In the genomic region with DNA sequence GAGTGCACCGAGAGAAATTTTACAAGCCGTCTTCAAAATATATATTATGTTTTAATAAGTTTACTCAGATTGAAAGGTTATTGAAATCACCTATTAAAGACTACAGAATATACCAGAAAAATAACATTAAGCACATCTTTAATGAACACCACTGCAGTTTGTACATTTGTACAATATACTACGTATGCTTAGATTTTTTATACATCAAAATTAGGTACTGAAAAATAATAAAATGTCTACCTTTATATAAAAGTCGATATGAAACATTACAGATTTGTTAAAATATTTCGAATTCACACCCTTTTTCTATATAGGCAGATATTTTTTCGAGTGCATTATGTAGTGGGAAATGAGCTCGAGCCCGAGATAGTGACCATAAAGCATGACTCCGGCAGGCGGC, we compare ENCODE assay signal across 4 fruit fly cellular contexts.
TF ChIP-seq lines count a peak whose summit lies in the region.

No protein-coding gene starts in this region.

- TF ChIP-seq CTCF in whole organism, embryonic (GFP tag; optimal IDR thresholded peaks at IDR 0.05; lab: Kevin White, UChicago), result no peak

TF ChIP-seq in whole organism, embryonic, 481 proteins besides CTCF, POLR2A, EP300 and RAD21 (continues in another document):
- TF ChIP-seq CG10543 (GFP tag; optimal IDR thresholded peaks at IDR 0.05; lab: Kevin White, UChicago) (no peak), MBD-R2 (GFP tag; IDR thresholded peaks at IDR 0.05; lab: Robert Waterston, UW) (no peak), sens (GFP tag; lab: Kevin White, UChicago) (peak; percentile 49), CG4404 (GFP tag; IDR thresholded peaks at IDR 0.05; lab: Robert Waterston, UW) (0 out of 2 replicates have a peak, but pooled peaks have one; percentile 21), CG15696 (tag; optimal IDR thresholded peaks at IDR 0.05; lab: Kevin White, UChicago) (peak; percentile 50), CG17361 (GFP tag; IDR thresholded peaks at IDR 0.05; lab: Robert Waterston, UW) (peak; percentile 15; the same call in 1 of the 3 replicates), knrl (GFP tag; IDR thresholded peaks at IDR 0.05; lab: Robert Waterston, UW; ENCODE audit: partially characterized antibody) (no peak), lola (GFP tag; optimal IDR thresholded peaks at IDR 0.05; lab: Kevin White, UChicago) (peak in 1 of 3 experiments; percentile 35), Pdp1 (GFP tag; optimal IDR thresholded peaks at IDR 0.05; lab: Kevin White, UChicago) (no peak), zf30C (GFP tag; optimal IDR thresholded peaks at IDR 0.05; lab: Kevin White, UChicago) (peak; percentile 37), ara (GFP tag; IDR thresholded peaks at IDR 0.05; lab: Robert Waterston, UW) (no peak), sima (GFP tag; optimal IDR thresholded peaks at IDR 0.05; lab: Kevin White, UChicago) (no peak), CG10979 (tag; optimal IDR thresholded peaks at IDR 0.05; lab: Kevin White, UChicago) (peak; percentile 9), lilli (GFP tag; optimal IDR thresholded peaks at IDR 0.05; lab: Kevin White, UChicago) (no peak), CG18262 (tag; optimal IDR thresholded peaks at IDR 0.05; lab: Kevin White, UChicago) (peak; percentile 38), gcm2 (GFP tag; optimal IDR thresholded peaks at IDR 0.05; lab: Kevin White, UChicago) (no peak), gsb (GFP tag; IDR thresholded peaks at IDR 0.05; lab: Robert Waterston, UW) (no peak), CG14710 (tag; optimal IDR thresholded peaks at IDR 0.05; lab: Kevin White, UChicago) (peak; percentile 18), dmrt11E (tag; optimal IDR thresholded peaks at IDR 0.05; lab: Kevin White, UChicago) (peak; percentile 55), gem (tag; optimal IDR thresholded peaks at IDR 0.05; lab: Kevin White, UChicago) (peak; percentile 31), CG2712 (tag; optimal IDR thresholded peaks at IDR 0.05; lab: Kevin White, UChicago) (peak; percentile 20)

TF ChIP-seq in whole organism, prepupa, 60 proteins besides CTCF, POLR2A, EP300 and RAD21 (continues in another document):
- TF ChIP-seq Eip75B (GFP tag; optimal IDR thresholded peaks at IDR 0.05; lab: Kevin White, UChicago) (peak; percentile 45), OdsH (GFP tag; optimal IDR thresholded peaks at IDR 0.05; lab: Kevin White, UChicago) (peak; percentile 42), CG16779 (tag; optimal IDR thresholded peaks at IDR 0.05; lab: Kevin White, UChicago) (no peak), fd59A (GFP tag; optimal IDR thresholded peaks at IDR 0.05; lab: Kevin White, UChicago) (peak; percentile 70), CG8632 (GFP tag; optimal IDR thresholded peaks at IDR 0.05; lab: Kevin White, UChicago) (peak; percentile 62), CG9139 (GFP tag; optimal IDR thresholded peaks at IDR 0.05; lab: Kevin White, UChicago) (peak; percentile 46), pdm3 (GFP tag; optimal IDR thresholded peaks at IDR 0.05; lab: Kevin White, UChicago) (peak; percentile 18), CG34406 (GFP tag; optimal IDR thresholded peaks at IDR 0.05; lab: Kevin White, UChicago) (peak; percentile 70), Sox14 (GFP tag; optimal IDR thresholded peaks at IDR 0.05; lab: Kevin White, UChicago) (peak; percentile 28), lz (GFP tag; optimal IDR thresholded peaks at IDR 0.05; lab: Kevin White, UChicago) (peak; percentile 47), CG6276 (GFP tag; optimal IDR thresholded peaks at IDR 0.05; lab: Kevin White, UChicago) (no peak), Sox102F (GFP tag; optimal IDR thresholded peaks at IDR 0.05; lab: Kevin White, UChicago) (peak; percentile 40), CG11294 (GFP tag; IDR thresholded peaks at IDR 0.05; lab: Robert Waterston, UW) (no peak), ss (GFP tag; optimal IDR thresholded peaks at IDR 0.05; lab: Kevin White, UChicago) (peak; percentile 70 to 79), achi (GFP tag; optimal IDR thresholded peaks at IDR 0.05; lab: Kevin White, UChicago) (peak; percentile 39), fkh (GFP tag; optimal IDR thresholded peaks at IDR 0.05; lab: Kevin White, UChicago) (no peak), CG6792 (GFP tag; optimal IDR thresholded peaks at IDR 0.05; lab: Kevin White, UChicago) (peak; percentile 18), CG4318 (GFP tag; optimal IDR thresholded peaks at IDR 0.05; lab: Kevin White, UChicago) (peak; percentile 25), CG10631 (GFP tag; optimal IDR thresholded peaks at IDR 0.05; lab: Kevin White, UChicago) (peak; percentile 49), Eip93F (GFP tag; optimal IDR thresholded peaks at IDR 0.05; lab: Kevin White, UChicago) (no peak), CG11902 (GFP tag; optimal IDR thresholded peaks at IDR 0.05; lab: Kevin White, UChicago) (peak; percentile 22), CG6808 (GFP tag; optimal IDR thresholded peaks at IDR 0.05; lab: Kevin White, UChicago) (peak; percentile 82)

TF ChIP-seq in whole organism, pupa, 21 proteins besides CTCF, POLR2A, EP300 and RAD21:
- TF ChIP-seq EcR (GFP tag; optimal IDR thresholded peaks at IDR 0.05; lab: Kevin White, UChicago), result no peak
- peak; percentile 71 for TF ChIP-seq CG15710 (tag; optimal IDR thresholded peaks at IDR 0.05; lab: Kevin White, UChicago)
- TF ChIP-seq Pif1B (GFP tag; optimal IDR thresholded peaks at IDR 0.05; lab: Kevin White, UChicago), result peak; percentile 21
- TF ChIP-seq Ets98B (GFP tag; IDR thresholded peaks at IDR 0.05; lab: Robert Waterston, UW), result no peak
- no peak for TF ChIP-seq CG32121 (GFP tag; IDR thresholded peaks at IDR 0.05; lab: Robert Waterston, UW)
- TF ChIP-seq CG34367 (tag; optimal IDR thresholded peaks at IDR 0.05; lab: Kevin White, UChicago), result peak; percentile 57
- no peak for TF ChIP-seq CG4496 (GFP tag; IDR thresholded peaks at IDR 0.05; lab: Robert Waterston, UW)
- TF ChIP-seq D1 (tag; optimal IDR thresholded peaks at IDR 0.05; lab: Kevin White, UChicago), result peak; percentile 62
- TF ChIP-seq fd96Ca (GFP tag; IDR thresholded peaks at IDR 0.05; lab: Robert Waterston, UW), result no peak
- TF ChIP-seq rn (GFP tag; IDR thresholded peaks at IDR 0.05; lab: Robert Waterston, UW), result no peak
- TF ChIP-seq Pif1A (GFP tag; optimal IDR thresholded peaks at IDR 0.05; lab: Kevin White, UChicago), result peak; percentile 16
- peak; percentile 7 for TF ChIP-seq gl (tag; optimal IDR thresholded peaks at IDR 0.05; lab: Kevin White, UChicago)
- peak; percentile 24 for TF ChIP-seq CG8301 (tag; optimal IDR thresholded peaks at IDR 0.05; lab: Kevin White, UChicago)
- peak; percentile 89 for TF ChIP-seq CG8159 (tag; optimal IDR thresholded peaks at IDR 0.05; lab: Kevin White, UChicago)
- TF ChIP-seq CG13204 (GFP tag; optimal IDR thresholded peaks at IDR 0.05; lab: Kevin White, UChicago), result peak; percentile 1
- TF ChIP-seq Snoo (tag; optimal IDR thresholded peaks at IDR 0.05; lab: Kevin White, UChicago), result peak; percentile 43
- TF ChIP-seq CG10348 (GFP tag; IDR thresholded peaks at IDR 0.05; lab: Robert Waterston, UW), result no peak
- peak; percentile 76 for TF ChIP-seq CG9948 (tag; optimal IDR thresholded peaks at IDR 0.05; lab: Kevin White, UChicago)
- TF ChIP-seq CG12605 (GFP tag; IDR thresholded peaks at IDR 0.05; lab: Robert Waterston, UW), result no peak
- TF ChIP-seq CG14655 (GFP tag; optimal IDR thresholded peaks at IDR 0.05; lab: Kevin White, UChicago), result peak; percentile 38
- TF ChIP-seq CG17806 (tag; optimal IDR thresholded peaks at IDR 0.05; lab: Kevin White, UChicago), result peak; percentile 77

TF ChIP-seq in whole organism, wandering third instar larva, 38 proteins besides CTCF, POLR2A, EP300 and RAD21 (continues in another document):
- TF ChIP-seq Vsx2 (GFP tag; optimal IDR thresholded peaks at IDR 0.05; lab: Kevin White, UChicago; ENCODE audit: partially characterized antibody) (no peak), CG9705 (GFP tag; optimal IDR thresholded peaks at IDR 0.05; lab: Kevin White, UChicago) (no peak), psq (GFP tag; optimal IDR thresholded peaks at IDR 0.05; lab: Kevin White, UChicago) (peak; percentile 41), rgr (GFP tag; optimal IDR thresholded peaks at IDR 0.05; lab: Kevin White, UChicago) (peak; percentile 5), Sp1 (GFP tag; optimal IDR thresholded peaks at IDR 0.05; lab: Kevin White, UChicago) (peak; percentile 67), N (GFP tag; optimal IDR thresholded peaks at IDR 0.05; lab: Kevin White, UChicago) (no peak), CrebA (GFP tag; optimal IDR thresholded peaks at IDR 0.05; lab: Kevin White, UChicago; ENCODE audit: borderline replicate concordance) (no peak), brk (GFP tag; optimal IDR thresholded peaks at IDR 0.05; lab: Kevin White, UChicago) (no peak), GATAd (GFP tag; optimal IDR thresholded peaks at IDR 0.05; lab: Kevin White, UChicago) (no peak), lola (GFP tag; optimal IDR thresholded peaks at IDR 0.05; lab: Kevin White, UChicago) (no peak), Rel (GFP tag; optimal IDR thresholded peaks at IDR 0.05; lab: Kevin White, UChicago) (no peak), Rel (tag; optimal IDR thresholded peaks at IDR 0.05; lab: Kevin White, UChicago) (no peak), foxo (GFP tag; optimal IDR thresholded peaks at IDR 0.05; lab: Kevin White, UChicago) (peak in 1 of 2 experiments; percentile 57), Abd-B (GFP tag; optimal IDR thresholded peaks at IDR 0.05; lab: Kevin White, UChicago) (no peak), OdsH (GFP tag; optimal IDR thresholded peaks at IDR 0.05; lab: Kevin White, UChicago) (peak; percentile 18), HLH106 (tag; optimal IDR thresholded peaks at IDR 0.05; lab: Kevin White, UChicago) (peak; percentile 72), br (GFP tag; optimal IDR thresholded peaks at IDR 0.05; lab: Kevin White, UChicago) (no peak), fru (GFP tag; optimal IDR thresholded peaks at IDR 0.05; lab: Kevin White, UChicago) (peak; percentile 53), pan (optimal IDR thresholded peaks at IDR 0.05; lab: Kevin White, UChicago) (no peak), dmrt93B (GFP tag; optimal IDR thresholded peaks at IDR 0.05; lab: Kevin White, UChicago) (no peak), Jra (GFP tag; optimal IDR thresholded peaks at IDR 0.05; lab: Kevin White, UChicago) (no peak), Hr83 (GFP tag; optimal IDR thresholded peaks at IDR 0.05; lab: Kevin White, UChicago; ENCODE audit: poor library complexity, severe bottlenecking) (no peak), Dif (GFP tag; optimal IDR thresholded peaks at IDR 0.05; lab: Kevin White, UChicago; ENCODE audit: partially characterized antibody) (no peak), Dfd (GFP tag; optimal IDR thresholded peaks at IDR 0.05; lab: Kevin White, UChicago) (no peak), dsf (GFP tag; optimal IDR thresholded peaks at IDR 0.05; lab: Kevin White, UChicago; ENCODE audit: borderline replicate concordance) (no peak), woc (GFP tag; optimal IDR thresholded peaks at IDR 0.05; lab: Kevin White, UChicago) (no peak), dl (GFP tag; optimal IDR thresholded peaks at IDR 0.05; lab: Kevin White, UChicago; ENCODE audit: insufficient read depth in 1 of 2, partially characterized antibody in 2 of 2) (no peak), usp (GFP tag; optimal IDR thresholded peaks at IDR 0.05; lab: Kevin White, UChicago) (no peak), Hnf4 (GFP tag; optimal IDR thresholded peaks at IDR 0.05; lab: Kevin White, UChicago) (no peak), ey (GFP tag; optimal IDR thresholded peaks at IDR 0.05; lab: Kevin White, UChicago) (no peak), h (GFP tag; optimal IDR thresholded peaks at IDR 0.05; lab: Kevin White, UChicago) (peak; percentile 49)
